Worm (Caenorhabditis elegans): ENCODE results near the gene sma-3.

DNA sequence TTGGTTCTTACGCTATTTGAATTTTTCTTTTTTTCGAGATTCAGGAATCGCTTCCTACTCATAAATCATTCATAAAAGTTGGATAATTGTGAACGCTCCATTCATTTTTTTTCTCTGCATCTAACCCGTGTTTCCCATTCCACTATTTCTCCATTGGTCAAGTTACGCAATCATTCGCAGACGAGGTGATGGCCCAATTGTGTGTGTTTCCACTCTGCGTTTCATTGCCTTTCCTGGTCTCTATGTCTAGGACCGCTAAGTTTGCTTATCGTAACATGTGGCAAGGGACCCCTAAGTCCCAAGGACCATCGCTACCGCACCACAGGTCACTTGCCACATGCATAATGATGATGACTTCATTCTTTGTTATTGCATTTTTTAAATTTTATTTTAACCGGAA is 37.6 kb downstream of the sma-3 start:
- TF ChIP-seq him-1 (tag; optimal IDR thresholded peaks at IDR 0.05) (no peak), dao-5 (tag; optimal IDR thresholded peaks at IDR 0.05) (no peak), W03F9.2 (tag; optimal IDR thresholded peaks at IDR 0.05) (no peak)
